Fruit fly (Drosophila melanogaster) whole organism, embryonic: Measurements from ENCODE around the gene Or7a.

Experiments used
- Asciz ChIP-seq: fragments of 200-800 bp; sonication (Bioruptor generic); optimal IDR thresholded peaks from 2 replicates; lab custom pipeline; 2017; ENCODE audit warnings: missing biosample characterization, mild to moderate bottlenecking, missing genetic modification characterization, missing genetic modification reagents
- Blimp-1 ChIP-seq: fragments of 200-800 bp; sonication (Bioruptor generic); optimal IDR thresholded peaks from 3 replicates; lab custom pipeline; 2018; ENCODE audit warnings: missing biosample characterization, missing genetic modification characterization, mild to moderate bottlenecking, moderate library complexity, missing genetic modification reagents
- CG10147 ChIP-seq: fragments of 200-800 bp; sonication (Bioruptor generic); optimal IDR thresholded peaks from 2 replicates; lab custom pipeline; 2019; ENCODE audit warnings: missing biosample characterization, mild to moderate bottlenecking, missing genetic modification characterization, moderate library complexity
- CG10462 ChIP-seq: fragments of 200-800 bp; sonication (Bioruptor generic); optimal IDR thresholded peaks from 2 replicates; lab custom pipeline; 2016; ENCODE audit warnings: missing biosample characterization, missing genetic modification characterization
- CG11398 ChIP-seq: fragments of 200-800 bp; sonication (Bioruptor generic); optimal IDR thresholded peaks from 2 replicates; lab custom pipeline; 2016; ENCODE audit warnings: missing biosample characterization, missing genetic modification characterization
- CG11560 ChIP-seq: fragments of 200-800 bp; sonication (Bioruptor generic); IDR thresholded peaks from 3 replicates; pipeline ENCODE4 v1.3.6; 2022; ENCODE audit warnings: missing biosample characterization, missing genetic modification characterization
- CG11696 ChIP-seq: fragments of 200-800 bp; sonication (Bioruptor generic); IDR thresholded peaks from 2 replicates; pipeline ENCODE4 v1.3.6; 2022; ENCODE audit warnings: missing biosample characterization, missing genetic modification characterization
- CG1233 ChIP-seq: fragments of 200-800 bp; sonication (Bioruptor generic); optimal IDR thresholded peaks from 4 replicates; lab custom pipeline; 2018; ENCODE audit warnings: missing biosample characterization, mild to moderate bottlenecking, missing genetic modification characterization
- CG12659 ChIP-seq: fragments of 200-800 bp; sonication (Bioruptor generic); optimal IDR thresholded peaks from 3 replicates; lab custom pipeline; 2017; ENCODE audit warnings: mild to moderate bottlenecking, missing biosample characterization, missing genetic modification reagents, missing genetic modification characterization
- CG16815 ChIP-seq: fragments of 200-800 bp; sonication (Bioruptor generic); optimal IDR thresholded peaks from 3 replicates; lab custom pipeline; 2017; ENCODE audit warnings: missing biosample characterization, mild to moderate bottlenecking, missing genetic modification characterization
- CG16863 ChIP-seq: fragments of 200-800 bp; sonication (Bioruptor generic); optimal IDR thresholded peaks from 3 replicates; lab custom pipeline; 2016; ENCODE audit warnings: missing biosample characterization, missing genetic modification characterization
- CG17361 ChIP-seq: fragments of 200-800 bp; sonication (Bioruptor generic); IDR thresholded peaks from 3 replicates; pipeline ENCODE4 v1.3.6; 2022; ENCODE audit warnings: missing biosample characterization, missing genetic modification characterization
- CG2116 ChIP-seq: fragments of 200-800 bp; sonication (Bioruptor generic); optimal IDR thresholded peaks from 3 replicates; lab custom pipeline; 2018; ENCODE audit warnings: missing biosample characterization, mild to moderate bottlenecking, missing genetic modification characterization
- CG2712 ChIP-seq: fragments of 200-800 bp; optimal IDR thresholded peaks from 3 replicates; lab custom pipeline; 2019; ENCODE audit warnings: missing biosample characterization, mild to moderate bottlenecking, missing genetic modification characterization, moderate library complexity
- CG30020 ChIP-seq: fragments of 200-800 bp; optimal IDR thresholded peaks from 2 replicates; lab custom pipeline; 2019; ENCODE audit warnings: missing biosample characterization, mild to moderate bottlenecking, missing genetic modification characterization, moderate library complexity
- CG31388 ChIP-seq: fragments of 200-800 bp; sonication (Bioruptor generic); optimal IDR thresholded peaks from 2 replicates; lab custom pipeline; 2016; ENCODE audit warnings: missing biosample characterization, missing genetic modification characterization
- CG4404 ChIP-seq: fragments of 200-800 bp; sonication (Bioruptor generic); IDR thresholded peaks from 2 replicates; pipeline ENCODE4 v1.3.6; 2022; ENCODE audit warnings: missing biosample characterization, missing genetic modification characterization
- CG4617 ChIP-seq: fragments of 200-800 bp; sonication (Bioruptor generic); optimal IDR thresholded peaks from 3 replicates; lab custom pipeline; 2016; ENCODE audit warnings: missing biosample characterization, missing genetic modification characterization, borderline replicate concordance
- CG9215 ChIP-seq: fragments of 200-800 bp; sonication (Bioruptor generic); IDR thresholded peaks from 2 replicates; pipeline ENCODE4 v1.3.6; 2022; ENCODE audit warnings: missing biosample characterization, missing genetic modification characterization
- CG9932 ChIP-seq: fragments of 200-800 bp; sonication (Bioruptor generic); IDR thresholded peaks from 2 replicates; pipeline ENCODE4 v1.3.6; 2022; ENCODE audit warnings: missing biosample characterization, missing genetic modification characterization
- CTCF ChIP-seq: fragments of 200-800 bp; sonication (Bioruptor generic); optimal IDR thresholded peaks from 2 replicates; lab custom pipeline; 2017; ENCODE audit warnings: missing biosample characterization, mild to moderate bottlenecking, missing genetic modification characterization, moderate library complexity
- CoRest ChIP-seq: fragments of 200-800 bp; sonication (Bioruptor generic); optimal IDR thresholded peaks from 3 replicates; lab custom pipeline; 2018; ENCODE audit warnings: missing biosample characterization, mild to moderate bottlenecking, missing genetic modification characterization, moderate library complexity
- Gug ChIP-seq: fragments of 200-800 bp; sonication (Bioruptor generic); IDR thresholded peaks from 4 replicates; pipeline ENCODE4 v1.3.6; 2022; ENCODE audit warnings: missing biosample characterization, missing genetic modification characterization
- HLH54F ChIP-seq: fragments of 200-800 bp; sonication (Bioruptor generic); optimal IDR thresholded peaks from 3 replicates; lab custom pipeline; 2016; ENCODE audit warnings: missing biosample characterization, missing genetic modification characterization
- Hmr ChIP-seq: fragments of 200-800 bp; sonication (Bioruptor generic); optimal IDR thresholded peaks from 3 replicates; lab custom pipeline; 2017; ENCODE audit warnings: mild to moderate bottlenecking, missing biosample characterization, missing genetic modification reagents, missing genetic modification characterization
- Hmx ChIP-seq: fragments of 200-800 bp; sonication (Bioruptor generic); optimal IDR thresholded peaks from 2 replicates; lab custom pipeline; 2016; ENCODE audit warnings: missing biosample characterization, missing genetic modification characterization
- Hr78 ChIP-seq, 2 experiments: fragments of 200-800 bp in 1 of 2; fragments of >200 bp in 1 of 2; sonication (Bioruptor generic) in 1 of 2; optimal IDR thresholded peaks; 2 replicates each; lab custom pipeline; 2017 to 2019; ENCODE audit warnings: missing biosample characterization in 2 of 2, missing genetic modification characterization in 2 of 2, mild to moderate bottlenecking in 1 of 2, moderate library complexity in 1 of 2
- MTF-1 ChIP-seq: fragments of 200-800 bp; sonication (Bioruptor generic); optimal IDR thresholded peaks from 2 replicates; lab custom pipeline; 2018; ENCODE audit warnings: missing biosample characterization, mild to moderate bottlenecking, missing genetic modification characterization, borderline replicate concordance
- NfI ChIP-seq: fragments of 200-800 bp; sonication (Bioruptor generic); optimal IDR thresholded peaks from 3 replicates; lab custom pipeline; 2018; ENCODE audit warnings: missing biosample characterization, mild to moderate bottlenecking, missing genetic modification characterization, moderate library complexity
- Oaz ChIP-seq: fragments of 200-800 bp; sonication (Bioruptor generic); IDR thresholded peaks from 2 replicates; pipeline ENCODE4 v1.3.6; 2022; ENCODE audit warnings: missing biosample characterization, missing genetic modification characterization
- PHDP ChIP-seq: fragments of 200-800 bp; sonication (Bioruptor generic); optimal IDR thresholded peaks from 3 replicates; lab custom pipeline; 2018; ENCODE audit warnings: missing biosample characterization, mild to moderate bottlenecking, missing genetic modification characterization, moderate library complexity
- Sox100B ChIP-seq: fragments of 200-800 bp; sonication (Bioruptor generic); optimal IDR thresholded peaks from 3 replicates; lab custom pipeline; 2018; ENCODE audit warnings: missing biosample characterization, mild to moderate bottlenecking, missing genetic modification characterization
- TFAM ChIP-seq: fragments of 200-800 bp; sonication (Bioruptor generic); optimal IDR thresholded peaks from 2 replicates; lab custom pipeline; 2017; ENCODE audit warnings: missing biosample characterization, missing genetic modification characterization, inconsistent platforms
- Vsx1 ChIP-seq: fragments of 200-800 bp; sonication (Bioruptor generic); optimal IDR thresholded peaks from 2 replicates; lab custom pipeline; 2017; ENCODE audit warnings: missing biosample characterization, mild to moderate bottlenecking, missing genetic modification characterization, missing genetic modification reagents
- bowl ChIP-seq: fragments of 200-800 bp; sonication (Bioruptor generic); IDR thresholded peaks from 2 replicates; pipeline ENCODE4 v1.3.6; 2022; ENCODE audit warnings: missing biosample characterization, missing genetic modification characterization
- chif ChIP-seq, 2 experiments: fragments of 200-800 bp; sonication (Bioruptor generic); optimal IDR thresholded peaks; 3 replicates each; lab custom pipeline; 2016; ENCODE audit warnings: missing biosample characterization in 2 of 2, missing genetic modification characterization in 2 of 2
- chm ChIP-seq: fragments of 200-800 bp; sonication (Bioruptor generic); IDR thresholded peaks from 2 replicates; pipeline ENCODE4 v1.3.6; 2022; ENCODE audit warnings: missing biosample characterization, missing genetic modification characterization
- crp ChIP-seq, 2 experiments: fragments of 200-800 bp; sonication (Bioruptor generic); optimal IDR thresholded peaks; 2 replicates in 1 of 2; 3 replicates in 1 of 2; lab custom pipeline; 2017; ENCODE audit warnings: missing biosample characterization in 2 of 2, missing genetic modification characterization in 2 of 2, mild to moderate bottlenecking in 1 of 2, moderate library complexity in 1 of 2
- fd96Cb ChIP-seq: fragments of 200-800 bp; sonication (Bioruptor generic); optimal IDR thresholded peaks from 2 replicates; lab custom pipeline; 2018; ENCODE audit warnings: missing biosample characterization, mild to moderate bottlenecking, missing genetic modification characterization, moderate library complexity
- fu2 ChIP-seq: fragments of 200-800 bp; sonication (Bioruptor generic); optimal IDR thresholded peaks from 2 replicates; lab custom pipeline; 2016; ENCODE audit warnings: missing biosample characterization, missing genetic modification characterization
- jigr1 ChIP-seq: fragments of 200-800 bp; sonication (Bioruptor generic); IDR thresholded peaks from 3 replicates; pipeline ENCODE4 v1.3.6; 2022; ENCODE audit warnings: missing biosample characterization, missing genetic modification characterization
- jumu ChIP-seq: fragments of 200-800 bp; sonication (Bioruptor generic); optimal IDR thresholded peaks from 3 replicates; lab custom pipeline; 2016; ENCODE audit warnings: missing biosample characterization, missing genetic modification characterization
- maf-S ChIP-seq: fragments of 200-800 bp; sonication (Bioruptor generic); optimal IDR thresholded peaks from 2 replicates; lab custom pipeline; 2016; ENCODE audit warnings: missing biosample characterization, missing genetic modification characterization
- org-1 ChIP-seq: fragments of 200-800 bp; sonication (Bioruptor generic); optimal IDR thresholded peaks from 2 replicates; lab custom pipeline; 2017; ENCODE audit warnings: missing biosample characterization, missing genetic modification characterization
- pan ChIP-seq, 4 experiments: fragments of >200 bp in 3 of 4; fragments of 200-800 bp in 1 of 4; sonication (Bioruptor generic) in 1 of 4; optimal IDR thresholded peaks in 3 of 4; IDR thresholded peaks in 1 of 4; 2 replicates each; pipeline versions ENCODE4 v1.3.6 to Lab custom; 2017 to 2022; ENCODE audit warnings: missing biosample characterization in 2 of 4, missing genetic modification characterization in 2 of 4, mixed read lengths in 1 of 4
- pfk ChIP-seq: fragments of 200-800 bp; sonication (Bioruptor generic); optimal IDR thresholded peaks from 2 replicates; lab custom pipeline; 2018; ENCODE audit warnings: missing biosample characterization, mild to moderate bottlenecking, missing genetic modification characterization, moderate library complexity
- pzg ChIP-seq: fragments of 200-800 bp; sonication (Bioruptor generic); optimal IDR thresholded peaks from 3 replicates; lab custom pipeline; 2018; ENCODE audit warnings: missing biosample characterization, mild to moderate bottlenecking, missing genetic modification characterization, moderate library complexity
- sc ChIP-seq, 3 experiments: fragments of >200 bp in 2 of 3; fragments of 200-800 bp in 1 of 3; sonication (Bioruptor generic) in 1 of 3; optimal IDR thresholded peaks; 2 replicates in 2 of 3; 3 replicates in 1 of 3; lab custom pipeline; 2017; ENCODE audit warnings: mild to moderate bottlenecking in 1 of 3, missing biosample characterization in 1 of 3, missing genetic modification characterization in 1 of 3, missing genetic modification reagents in 1 of 3
- sens ChIP-seq: fragments of 200-800 bp; sonication (Bioruptor generic); peaks from one replicate; lab custom pipeline; 2016; ENCODE audit warnings: missing biosample characterization, missing genetic modification characterization
- stwl ChIP-seq: fragments of 200-800 bp; sonication (Bioruptor generic); optimal IDR thresholded peaks from 3 replicates; lab custom pipeline; 2018; ENCODE audit warnings: missing biosample characterization, mild to moderate bottlenecking, missing genetic modification characterization, moderate library complexity
- usp ChIP-seq: fragments of >200 bp; optimal IDR thresholded peaks from 2 replicates; lab custom pipeline; 2017; ENCODE audit warnings: missing biosample characterization, missing genetic modification characterization

Or7a gene

dm6 chrX:8177030-8177349 is 11.5 kb upstream of the Or7a start, which contains the start of gene slpr (continued):
- no peak for TF ChIP-seq CG4617 (GFP tag; lab: Kevin White, UChicago)
- TF ChIP-seq sc (optimal IDR thresholded peaks at IDR 0.05; lab: Kevin White, UChicago), result no peak
- TF ChIP-seq sc (GFP tag; optimal IDR thresholded peaks at IDR 0.05; lab: Kevin White, UChicago), result no peak
- no peak for TF ChIP-seq CG11560 (tag; lab: Robert Waterston, UW)
- TF ChIP-seq CTCF (GFP tag; lab: Kevin White, UChicago), result no peak
- no peak for TF ChIP-seq Oaz (GFP tag; lab: Robert Waterston, UW)
- no peak for TF ChIP-seq jigr1 (GFP tag; lab: Robert Waterston, UW)
- TF ChIP-seq TFAM (GFP tag; lab: Kevin White, UChicago), result no peak
- no peak for TF ChIP-seq Gug (GFP tag; lab: Robert Waterston, UW)
- TF ChIP-seq pfk (GFP tag; lab: Kevin White, UChicago), result no peak
- no peak for TF ChIP-seq PHDP (tag; lab: Kevin White, UChicago)
- TF ChIP-seq usp (GFP tag; lab: Kevin White, UChicago), result no peak
- no peak for TF ChIP-seq Hr78 (GFP tag; optimal IDR thresholded peaks at IDR 0.05; lab: Kevin White, UChicago)
- no peak for TF ChIP-seq bowl (GFP tag; lab: Robert Waterston, UW)
- TF ChIP-seq CG17361, result no peak
- no peak for TF ChIP-seq chm (GFP tag; lab: Robert Waterston, UW)
- no peak for TF ChIP-seq chif (GFP tag; optimal IDR thresholded peaks at IDR 0.05; lab: Kevin White, UChicago)
- no peak for TF ChIP-seq Sox100B (GFP tag; lab: Kevin White, UChicago)
- TF ChIP-seq CG12659 (GFP tag; lab: Kevin White, UChicago), result peak; percentile 28
- TF ChIP-seq pan (optimal IDR thresholded peaks at IDR 0.05; lab: Kevin White, UChicago), result no peak
- TF ChIP-seq pan (GFP tag; optimal IDR thresholded peaks at IDR 0.05 in 1 of 2, IDR thresholded peaks at IDR 0.05 in 1 of 2), result no peak
- TF ChIP-seq stwl (tag; lab: Kevin White, UChicago), result peak; percentile 48
- no peak for TF ChIP-seq Blimp-1 (GFP tag; lab: Kevin White, UChicago)
- no peak for TF ChIP-seq CG4404 (GFP tag; lab: Robert Waterston, UW)
- peak; percentile 69 for TF ChIP-seq pzg (GFP tag; lab: Kevin White, UChicago)
- no peak for TF ChIP-seq Asciz
- TF ChIP-seq CG1233 (GFP tag; lab: Kevin White, UChicago), result no peak
- no peak for TF ChIP-seq CoRest (tag; lab: Kevin White, UChicago)
- TF ChIP-seq fu2 (GFP tag; lab: Kevin White, UChicago), result no peak
- peak; percentile 57 for TF ChIP-seq CG2116 (GFP tag; lab: Kevin White, UChicago)
- TF ChIP-seq CG10147 (GFP tag; lab: Kevin White, UChicago), result no peak
- TF ChIP-seq CG11696 (GFP tag; lab: Robert Waterston, UW), result no peak
- no peak for TF ChIP-seq CG16815
- TF ChIP-seq MTF-1 (GFP tag; lab: Kevin White, UChicago), result no peak
- no peak for TF ChIP-seq NfI (GFP tag; lab: Kevin White, UChicago)
- TF ChIP-seq crp (GFP tag; optimal IDR thresholded peaks at IDR 0.05; lab: Kevin White, UChicago), result no peak
- no peak for TF ChIP-seq CG2712 (tag; lab: Kevin White, UChicago)
- TF ChIP-seq fd96Cb (tag; lab: Kevin White, UChicago), result no peak
- no peak for TF ChIP-seq jumu (GFP tag; lab: Kevin White, UChicago)
- no peak for TF ChIP-seq Vsx1 (GFP tag; lab: Kevin White, UChicago)
- TF ChIP-seq CG11398 (GFP tag; lab: Kevin White, UChicago), result no peak
- TF ChIP-seq sens (GFP tag; lab: Kevin White, UChicago), result no peak
- no peak for TF ChIP-seq Hmx (GFP tag; lab: Kevin White, UChicago)
- TF ChIP-seq CG31388 (GFP tag; lab: Kevin White, UChicago), result no peak
- no peak for TF ChIP-seq maf-S (GFP tag; lab: Kevin White, UChicago)
- TF ChIP-seq Hmr (GFP tag; lab: Kevin White, UChicago), result no peak
- TF ChIP-seq CG9215 (GFP tag; lab: Robert Waterston, UW), result no peak
- TF ChIP-seq CG10462 (GFP tag; lab: Kevin White, UChicago), result no peak
- no peak for TF ChIP-seq CG9932 (GFP tag; lab: Robert Waterston, UW)
- no peak for TF ChIP-seq CG16863 (GFP tag; lab: Kevin White, UChicago)
- TF ChIP-seq HLH54F (GFP tag; lab: Kevin White, UChicago), result no peak
- no peak for TF ChIP-seq org-1 (GFP tag; lab: Kevin White, UChicago)
- TF ChIP-seq CG30020 (tag; lab: Kevin White, UChicago), result no peak
